Fruit fly (Drosophila melanogaster): Measurements from ENCODE around the gene Polr2M.
A peak's percentile ranks its signal among the peaks of the same experiment; 100 is the strongest.

- TF ChIP-seq CG11294 (GFP tag; IDR thresholded peaks at IDR 0.05), result peak; percentile 47; the same call in 1 of the 2 replicates
- peak; percentile 35 for TF ChIP-seq Lpt (GFP tag; optimal IDR thresholded peaks at IDR 0.05)
These were observed 26.0 kb downstream of the Polr2M start for dm6 chr3R:19255255-19255654.
